Fruit fly (Drosophila melanogaster) whole organism, embryonic: ENCODE results near the gene dpy.

ENCODE experiments used
- CG12299 ChIP-seq: fragments of 200-800 bp; sonication (Bioruptor generic); optimal IDR thresholded peaks from 2 replicates; lab custom pipeline; 2018; ENCODE audit warnings: missing biosample characterization, mild to moderate bottlenecking, missing genetic modification characterization
- CG17568 ChIP-seq: fragments of 200-800 bp; sonication (Bioruptor generic); optimal IDR thresholded peaks from 2 replicates; lab custom pipeline; 2018; ENCODE audit warnings: missing biosample characterization, mild to moderate bottlenecking, missing genetic modification characterization, moderate library complexity
- CG30403 ChIP-seq: fragments of 200-800 bp; sonication (Bioruptor generic); optimal IDR thresholded peaks from 3 replicates; lab custom pipeline; 2016; ENCODE audit warnings: missing biosample characterization, missing genetic modification characterization
- CG9817 ChIP-seq: fragments of 200-800 bp; sonication (Bioruptor generic); optimal IDR thresholded peaks from 2 replicates; lab custom pipeline; 2018; ENCODE audit warnings: missing biosample characterization, mild to moderate bottlenecking, missing genetic modification characterization, moderate library complexity
- NfI ChIP-seq: fragments of 200-800 bp; sonication (Bioruptor generic); optimal IDR thresholded peaks from 3 replicates; lab custom pipeline; 2018; ENCODE audit warnings: missing biosample characterization, mild to moderate bottlenecking, missing genetic modification characterization, moderate library complexity
- cad ChIP-seq: fragments of >200 bp; optimal IDR thresholded peaks from 2 replicates; lab custom pipeline; 2017; ENCODE audit warnings: missing biosample characterization, missing genetic modification characterization

DNA sequence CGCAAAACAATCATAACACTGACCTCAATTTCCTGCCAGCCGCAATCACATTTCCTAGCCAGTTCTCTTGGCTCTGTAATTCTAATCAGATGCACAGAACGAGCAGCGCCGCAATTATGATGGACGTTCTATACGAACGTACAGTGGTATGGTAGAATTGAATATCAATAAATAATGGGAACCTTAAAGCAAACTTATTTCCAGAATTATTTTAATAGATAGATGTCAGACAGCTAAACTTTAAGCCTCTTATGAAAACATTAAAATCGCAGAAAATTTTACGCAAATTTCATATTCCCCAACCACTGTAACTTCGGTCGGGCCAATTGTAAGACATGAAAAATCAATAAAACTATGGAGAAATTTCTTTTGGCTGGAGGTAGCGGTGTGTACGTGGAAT, 5.1 kb upstream of the dpy start:
- no peak for TF ChIP-seq cad
- no peak for TF ChIP-seq CG12299
- no peak for TF ChIP-seq CG30403 (GFP tag; lab: Kevin White, UChicago)
- TF ChIP-seq CG17568: no peak
- TF ChIP-seq CG9817 (tag; lab: Kevin White, UChicago): no peak
- no peak for TF ChIP-seq NfI (GFP tag; lab: Kevin White, UChicago)
